Fruit fly (Drosophila melanogaster) whole organism, prepupa: ENCODE measurements around the gene yellow-k.

ENCODE experiments used
- CG10631 ChIP-seq: fragments of 200-800 bp; sonication (Bioruptor generic); optimal IDR thresholded peaks from 2 replicates; lab custom pipeline; 2016; ENCODE audit warnings: missing biosample characterization, missing genetic modification characterization
- CG10669 ChIP-seq: fragments of 200-800 bp; sonication (Bioruptor generic); optimal IDR thresholded peaks from 3 replicates; lab custom pipeline; 2018; ENCODE audit warnings: missing biosample characterization, mild to moderate bottlenecking, missing genetic modification characterization, moderate library complexity
- CG11902 ChIP-seq: fragments of 200-800 bp; sonication (Bioruptor generic); optimal IDR thresholded peaks from 3 replicates; lab custom pipeline; 2016; ENCODE audit warnings: missing biosample characterization, missing genetic modification characterization
- CG15336 ChIP-seq: fragments of 200-800 bp; sonication (Bioruptor generic); IDR thresholded peaks from 2 replicates; pipeline ENCODE4 v1.3.6; 2022; ENCODE audit warnings: missing biosample characterization, missing genetic modification characterization
- CG1621 ChIP-seq: fragments of 200-800 bp; sonication (Bioruptor generic); optimal IDR thresholded peaks from 3 replicates; lab custom pipeline; 2018; ENCODE audit warnings: missing biosample characterization, mild to moderate bottlenecking, missing genetic modification characterization
- CG16779 ChIP-seq: fragments of 200-800 bp; sonication (Bioruptor generic); optimal IDR thresholded peaks from 3 replicates; lab custom pipeline; 2017; ENCODE audit warnings: missing biosample characterization, mild to moderate bottlenecking, missing genetic modification characterization
- CG32006 ChIP-seq: fragments of 200-800 bp; sonication (Bioruptor generic); optimal IDR thresholded peaks from 3 replicates; lab custom pipeline; 2017; ENCODE audit warnings: missing biosample characterization, mild to moderate bottlenecking, missing genetic modification characterization
- CG4318 ChIP-seq: fragments of 200-800 bp; sonication (Bioruptor generic); optimal IDR thresholded peaks from 3 replicates; lab custom pipeline; 2017; ENCODE audit warnings: missing biosample characterization, mild to moderate bottlenecking, missing genetic modification characterization
- CG6163 ChIP-seq: fragments of 200-800 bp; sonication (Bioruptor generic); IDR thresholded peaks from 3 replicates; pipeline ENCODE4 v1.3.6; 2022; ENCODE audit warnings: missing biosample characterization, missing genetic modification characterization
- CG6276 ChIP-seq: fragments of 200-800 bp; sonication (Bioruptor generic); optimal IDR thresholded peaks from 2 replicates; lab custom pipeline; 2017; ENCODE audit warnings: missing biosample characterization, mild to moderate bottlenecking, missing genetic modification characterization
- CG6792 ChIP-seq: fragments of 200-800 bp; sonication (Bioruptor generic); optimal IDR thresholded peaks from 3 replicates; lab custom pipeline; 2016; ENCODE audit warnings: missing biosample characterization, missing genetic modification characterization
- CG6808 ChIP-seq: fragments of 200-800 bp; sonication (Bioruptor generic); optimal IDR thresholded peaks from 3 replicates; lab custom pipeline; 2017; ENCODE audit warnings: missing biosample characterization, missing genetic modification characterization, mild to moderate bottlenecking, moderate library complexity, missing genetic modification reagents
- CG6854 ChIP-seq: fragments of 200-800 bp; sonication (Bioruptor generic); optimal IDR thresholded peaks from 2 replicates; lab custom pipeline; 2017; ENCODE audit warnings: missing biosample characterization, mild to moderate bottlenecking, missing genetic modification characterization
- CG7368 ChIP-seq: fragments of 200-800 bp; sonication (Bioruptor generic); optimal IDR thresholded peaks from 3 replicates; lab custom pipeline; 2016; ENCODE audit warnings: missing biosample characterization, missing genetic modification characterization
- CG8119 ChIP-seq: fragments of 200-800 bp; sonication (Bioruptor generic); IDR thresholded peaks from 3 replicates; pipeline ENCODE4 v1.3.6; 2022; ENCODE audit warnings: missing biosample characterization, missing genetic modification characterization
- CG8319 ChIP-seq: fragments of 200-800 bp; sonication (Bioruptor generic); optimal IDR thresholded peaks from 3 replicates; lab custom pipeline; 2016; ENCODE audit warnings: missing biosample characterization, missing genetic modification characterization
- CG9139 ChIP-seq: fragments of 200-800 bp; sonication (Bioruptor generic); optimal IDR thresholded peaks from 3 replicates; lab custom pipeline; 2017; ENCODE audit warnings: missing biosample characterization, mild to moderate bottlenecking, missing genetic modification characterization
- Eip78C ChIP-seq: fragments of 200-800 bp; sonication (Bioruptor generic); peaks from one replicate; lab custom pipeline; 2016; ENCODE audit warnings: missing biosample characterization, missing genetic modification characterization
- Ets21C ChIP-seq: fragments of 200-800 bp; sonication (Bioruptor generic); optimal IDR thresholded peaks from 3 replicates; lab custom pipeline; 2016; ENCODE audit warnings: missing biosample characterization, missing genetic modification characterization
- Gug ChIP-seq: fragments of 200-800 bp; sonication (Bioruptor generic); IDR thresholded peaks from 2 replicates; pipeline ENCODE4 v1.3.6; 2022; ENCODE audit warnings: missing biosample characterization, missing genetic modification characterization
- Hr39 ChIP-seq: fragments of 200-800 bp; sonication (Bioruptor generic); optimal IDR thresholded peaks from 2 replicates; lab custom pipeline; 2016; ENCODE audit warnings: missing biosample characterization, missing genetic modification characterization
- Met ChIP-seq: fragments of 200-800 bp; sonication (Bioruptor generic); optimal IDR thresholded peaks from 3 replicates; lab custom pipeline; 2016; ENCODE audit warnings: missing biosample characterization, missing genetic modification characterization
- OdsH ChIP-seq: fragments of 200-800 bp; sonication (Bioruptor generic); optimal IDR thresholded peaks from 3 replicates; lab custom pipeline; 2016; ENCODE audit warnings: missing biosample characterization, missing genetic modification characterization
- Sox15 ChIP-seq: fragments of 200-800 bp; sonication (Bioruptor generic); optimal IDR thresholded peaks from 3 replicates; lab custom pipeline; 2016; ENCODE audit warnings: missing biosample characterization, missing genetic modification characterization
- achi ChIP-seq: fragments of 200-800 bp; sonication (Bioruptor generic); optimal IDR thresholded peaks from 3 replicates; lab custom pipeline; 2016; ENCODE audit warnings: missing biosample characterization, missing genetic modification characterization
- acj6 ChIP-seq: fragments of 200-800 bp; sonication (Bioruptor generic); optimal IDR thresholded peaks from 3 replicates; lab custom pipeline; 2016; ENCODE audit warnings: missing biosample characterization, missing genetic modification characterization
- eg ChIP-seq: fragments of 200-800 bp; sonication (Bioruptor generic); IDR thresholded peaks from 3 replicates; pipeline ENCODE4 v1.3.6; 2022; ENCODE audit warnings: missing biosample characterization, missing genetic modification characterization
- esn ChIP-seq: fragments of 200-800 bp; sonication (Bioruptor generic); optimal IDR thresholded peaks from 2 replicates; lab custom pipeline; 2016; ENCODE audit warnings: missing biosample characterization, mild to moderate bottlenecking, missing genetic modification characterization, moderate library complexity
- fd59A ChIP-seq: fragments of 200-800 bp; sonication (Bioruptor generic); optimal IDR thresholded peaks from 2 replicates; lab custom pipeline; 2017; ENCODE audit warnings: missing biosample characterization, mild to moderate bottlenecking, missing genetic modification characterization, missing genetic modification reagents
- fkh ChIP-seq: fragments of 200-800 bp; sonication (Bioruptor generic); optimal IDR thresholded peaks from 3 replicates; lab custom pipeline; 2017; ENCODE audit warnings: missing biosample characterization, mild to moderate bottlenecking, missing genetic modification characterization, moderate library complexity
- net ChIP-seq: fragments of 200-800 bp; sonication (Bioruptor generic); optimal IDR thresholded peaks from 3 replicates; lab custom pipeline; 2016; ENCODE audit warnings: missing biosample characterization, missing genetic modification characterization
- spab ChIP-seq: fragments of 200-800 bp; sonication (Bioruptor generic); optimal IDR thresholded peaks from 2 replicates; lab custom pipeline; 2017; ENCODE audit warnings: missing biosample characterization, mild to moderate bottlenecking, missing genetic modification characterization, missing genetic modification reagents
- ss ChIP-seq, 2 experiments: fragments of 200-800 bp; sonication (Bioruptor generic); optimal IDR thresholded peaks; 2 replicates in 1 of 2; 3 replicates in 1 of 2; lab custom pipeline; 2017 to 2018; ENCODE audit warnings: mild to moderate bottlenecking in 2 of 2, missing biosample characterization in 2 of 2, missing genetic modification characterization in 2 of 2, moderate library complexity in 1 of 2
- svp ChIP-seq: fragments of 200-800 bp; sonication (Bioruptor generic); peaks from one replicate; lab custom pipeline; 2016; ENCODE audit warnings: missing biosample characterization, missing genetic modification characterization
- topi ChIP-seq: fragments of 200-800 bp; sonication (Bioruptor generic); optimal IDR thresholded peaks from 3 replicates; lab custom pipeline; 2016; ENCODE audit warnings: missing biosample characterization, missing genetic modification characterization
- vri ChIP-seq: fragments of 200-800 bp; sonication (Bioruptor generic); optimal IDR thresholded peaks from 3 replicates; lab custom pipeline; 2016; ENCODE audit warnings: missing biosample characterization, mild to moderate bottlenecking, missing genetic modification characterization

Gene yellow-k

DNA sequence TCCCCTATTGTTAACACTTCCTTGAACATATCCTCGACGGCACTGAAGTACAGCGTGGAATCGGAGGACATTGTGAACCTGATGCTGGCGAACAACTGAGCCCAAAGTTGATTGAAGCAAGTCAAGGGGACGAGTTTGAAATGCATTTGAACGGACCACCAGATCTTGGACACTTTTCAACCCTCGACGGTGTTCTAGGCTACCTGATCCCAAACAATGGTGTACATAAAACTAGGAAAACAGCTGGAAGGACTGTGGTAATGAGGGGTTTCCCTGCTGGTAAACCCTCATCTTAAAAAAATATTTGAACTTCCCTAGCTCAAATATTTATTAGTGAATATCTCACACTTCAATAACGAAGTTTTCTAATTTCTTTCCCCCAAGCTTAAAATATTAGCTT lies 3.5 kb upstream of the yellow-k start, which contains the start of gene CG13454:
Gene CG13454 (minus strand): TSS at position 101 of the 400 bp plus-strand sequence.
- TF ChIP-seq CG6792 (GFP tag; lab: Kevin White, UChicago), result no peak
- TF ChIP-seq OdsH, result no peak
- TF ChIP-seq Met (GFP tag; lab: Kevin White, UChicago), result no peak
- TF ChIP-seq, all 60 proteins: peak for 0

DNA sequence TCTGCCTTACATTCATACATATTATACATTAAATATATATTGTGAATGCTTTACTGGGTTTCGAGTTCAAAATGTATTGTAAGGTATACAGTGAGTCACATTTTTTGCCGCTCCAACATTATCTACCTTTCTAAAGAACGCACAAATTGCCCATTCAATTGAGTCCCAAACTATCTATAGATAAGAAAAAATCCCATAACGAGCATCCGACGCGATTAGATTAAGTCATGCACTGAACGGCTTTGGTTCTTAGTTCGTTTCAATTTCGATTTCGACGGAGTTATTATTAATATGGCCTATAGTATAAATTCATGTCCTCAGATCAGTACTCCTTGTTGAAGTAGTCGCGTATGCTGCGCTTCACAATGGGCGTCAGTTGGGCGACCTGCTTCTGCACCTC lies 2.9 kb upstream of the yellow-k start:
- TF ChIP-seq CG6276, result no peak
- no peak for TF ChIP-seq CG6854
- no peak for TF ChIP-seq CG8319 (GFP tag; lab: Kevin White, UChicago)
- TF ChIP-seq svp (GFP tag; lab: Kevin White, UChicago), result no peak
- TF ChIP-seq Eip78C (GFP tag; lab: Kevin White, UChicago), result no peak
- TF ChIP-seq Sox15 (GFP tag; lab: Kevin White, UChicago), result no peak
- no peak for TF ChIP-seq CG8119 (GFP tag; lab: Robert Waterston, UW)
- no peak for TF ChIP-seq CG11902 (GFP tag; lab: Kevin White, UChicago)
- TF ChIP-seq esn (GFP tag; lab: Kevin White, UChicago), result no peak
- no peak for TF ChIP-seq achi (GFP tag; lab: Kevin White, UChicago)
- TF ChIP-seq spab (GFP tag; lab: Kevin White, UChicago), result no peak
- no peak for TF ChIP-seq CG10631 (GFP tag; lab: Kevin White, UChicago)
- TF ChIP-seq Gug (GFP tag; lab: Robert Waterston, UW), result no peak
- no peak for TF ChIP-seq CG9139 (GFP tag; lab: Kevin White, UChicago)
- no peak for TF ChIP-seq CG32006 (GFP tag; lab: Kevin White, UChicago)
- TF ChIP-seq CG1621 (tag; lab: Kevin White, UChicago), result no peak
- TF ChIP-seq fd59A (GFP tag; lab: Kevin White, UChicago), result no peak

DNA sequence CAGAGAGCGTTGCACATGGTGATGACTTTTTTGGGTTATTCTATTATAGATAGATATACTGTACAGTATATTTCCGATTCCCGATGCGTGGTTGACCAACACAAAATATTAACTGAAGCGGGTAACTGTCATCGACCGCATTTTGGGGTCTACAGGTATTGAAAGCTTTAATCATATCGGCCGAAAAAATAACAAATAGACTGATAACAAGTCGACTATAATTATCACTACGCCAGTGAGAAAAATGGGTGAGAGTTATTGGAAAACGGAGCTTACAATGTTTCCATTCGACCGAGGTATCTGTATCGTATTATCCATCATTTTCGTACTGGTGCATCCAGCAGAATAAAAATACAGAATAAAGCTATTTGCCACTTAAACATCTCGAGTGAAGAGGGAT lies 2.1 kb upstream of the yellow-k start:
- no peak for TF ChIP-seq acj6 (GFP tag; lab: Kevin White, UChicago)
- no peak for TF ChIP-seq CG6808 (GFP tag; lab: Kevin White, UChicago)
- TF ChIP-seq Met (GFP tag; lab: Kevin White, UChicago), result no peak
- TF ChIP-seq net (GFP tag; lab: Kevin White, UChicago), result no peak
- peak; percentile 38 for TF ChIP-seq vri (GFP tag; lab: Kevin White, UChicago)
- TF ChIP-seq CG1621 (tag; lab: Kevin White, UChicago), result no peak

DNA sequence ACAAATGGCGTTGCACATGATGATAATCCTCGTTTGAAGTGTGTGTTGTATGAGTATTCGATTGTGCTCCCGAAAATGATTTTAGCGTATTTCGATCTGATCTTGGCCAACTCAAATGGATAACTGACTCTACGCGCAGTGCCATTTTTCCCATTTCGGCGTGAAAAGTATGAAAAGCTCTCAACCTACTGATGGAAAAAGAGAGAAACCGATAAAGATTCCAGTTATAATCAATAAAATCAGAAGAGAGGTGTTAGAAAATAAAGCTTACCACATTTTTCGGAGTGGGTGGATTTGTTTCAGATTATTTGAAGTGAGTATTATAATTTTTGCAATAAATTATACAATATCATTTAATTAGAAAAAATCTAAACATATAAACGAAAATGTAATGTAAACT lies 928 bp upstream of the yellow-k start, which contains the start of gene mex1:
Gene mex1 (minus strand): TSS at position 101 of the 400 bp plus-strand sequence.
- TF ChIP-seq vri (GFP tag; lab: Kevin White, UChicago) (no peak), Sox15 (GFP tag; lab: Kevin White, UChicago) (no peak), fkh (no peak), CG11902 (GFP tag; lab: Kevin White, UChicago) (no peak), CG16779 (no peak), CG4318 (GFP tag; lab: Kevin White, UChicago) (no peak), CG10669 (GFP tag; lab: Kevin White, UChicago) (no peak), CG7368 (GFP tag; lab: Kevin White, UChicago) (no peak), CG1621 (tag; lab: Kevin White, UChicago) (no peak), Ets21C (GFP tag; lab: Kevin White, UChicago) (no peak), CG6163 (GFP tag; lab: Robert Waterston, UW) (no peak), CG15336 (GFP tag; lab: Robert Waterston, UW) (no peak), CG8319 (GFP tag; lab: Kevin White, UChicago) (no peak), Hr39 (GFP tag; lab: Kevin White, UChicago) (no peak), OdsH (no peak), topi (GFP tag; lab: Kevin White, UChicago) (no peak), eg (GFP tag; lab: Robert Waterston, UW) (no peak), ss (GFP tag; optimal IDR thresholded peaks at IDR 0.05; lab: Kevin White, UChicago) (no peak)
